Fruit fly (Drosophila melanogaster) whole organism, prepupa: Measurements from ENCODE around the gene Eip75B.

ENCODE experiments used
- CG6276 ChIP-seq: fragments of 200-800 bp; sonication (Bioruptor generic); optimal IDR thresholded peaks from 2 replicates; lab custom pipeline; 2017; ENCODE audit warnings: missing biosample characterization, mild to moderate bottlenecking, missing genetic modification characterization
- Sox102F ChIP-seq: fragments of 200-800 bp; sonication (Bioruptor generic); optimal IDR thresholded peaks from 2 replicates; lab custom pipeline; 2016; ENCODE audit warnings: missing biosample characterization, mild to moderate bottlenecking, missing genetic modification characterization

dm6 chr3L:17935032-17935431, 129.5 kb downstream of the Eip75B start:
- TF ChIP-seq Sox102F (no peak), CG6276 (GFP tag; lab: Kevin White, UChicago) (no peak)
